Worm (Caenorhabditis elegans): Measurements from ENCODE around the gene gly-13.

- TF ChIP-seq mdl-1 (tag; optimal IDR thresholded peaks at IDR 0.05) (no peak), zag-1 (tag; optimal IDR thresholded peaks at IDR 0.05) (no peak), fos-1 (tag; optimal IDR thresholded peaks at IDR 0.05) (no peak), ztf-4 (tag; optimal IDR thresholded peaks at IDR 0.05) (no peak), ztf-11 (tag; optimal IDR thresholded peaks at IDR 0.05) (no peak), R02D3.7 (tag; optimal IDR thresholded peaks at IDR 0.05) (no peak), lin-13 (GFP tag; optimal IDR thresholded peaks at IDR 0.05) (no peak), aly-2 (tag; optimal IDR thresholded peaks at IDR 0.05) (no peak), skn-1 (tag; optimal IDR thresholded peaks at IDR 0.05) (no peak), sma-9 (GFP tag; optimal IDR thresholded peaks at IDR 0.05) (no peak), sma-9 (tag; optimal IDR thresholded peaks at IDR 0.05) (no peak), egl-27 (tag; optimal IDR thresholded peaks at IDR 0.05) (no peak), unc-62 (GFP tag; optimal IDR thresholded peaks at IDR 0.05) (no peak), nhr-237 (tag; optimal IDR thresholded peaks at IDR 0.05) (no peak), elt-1 (tag; optimal IDR thresholded peaks at IDR 0.05) (no peak)
Observed at ce11 chrX:9259552-9259951, 36.9 kb downstream of the gly-13 start, which contains the start of gene F18G5.1.

Data from whole organism, L2 larva.